Worm (Caenorhabditis elegans) whole organism, dauer: ENCODE results near the gene madf-4.

Experiments used
- unc-62 ChIP-seq: sonication (generic microtip); optimal IDR thresholded peaks from 2 replicates; lab custom pipeline; 2017; ENCODE audit warnings: missing biosample characterization, missing genetic modification reagents, missing genetic modification characterization

The madf-4 gene

DNA sequence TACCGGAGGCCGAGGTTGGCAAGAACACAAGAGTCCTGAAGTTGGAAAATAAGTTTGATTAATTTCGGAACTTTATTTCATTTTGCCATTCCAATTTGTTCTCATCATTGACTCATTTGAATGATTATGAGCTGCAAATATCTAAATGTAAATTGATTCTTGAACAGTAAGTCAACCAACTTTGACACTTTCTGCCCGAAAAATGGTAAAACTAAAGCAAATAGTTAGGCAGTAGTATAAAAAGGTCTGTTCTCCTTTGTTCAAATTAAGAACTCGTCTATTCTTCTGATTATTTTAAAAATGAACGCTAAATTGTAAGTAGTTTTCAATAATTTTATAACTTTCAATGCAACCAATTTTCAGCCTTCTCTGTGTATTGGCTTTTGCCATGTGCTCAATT is 19.3 kb downstream of the madf-4 start, which contains the start of gene fipr-12:
fipr-12 (plus strand) TSS at position 301 of the 400 bp plus-strand sequence.
- TF ChIP-seq unc-62 (GFP tag; lab: Kevin White, UChicago): no peak

DNA sequence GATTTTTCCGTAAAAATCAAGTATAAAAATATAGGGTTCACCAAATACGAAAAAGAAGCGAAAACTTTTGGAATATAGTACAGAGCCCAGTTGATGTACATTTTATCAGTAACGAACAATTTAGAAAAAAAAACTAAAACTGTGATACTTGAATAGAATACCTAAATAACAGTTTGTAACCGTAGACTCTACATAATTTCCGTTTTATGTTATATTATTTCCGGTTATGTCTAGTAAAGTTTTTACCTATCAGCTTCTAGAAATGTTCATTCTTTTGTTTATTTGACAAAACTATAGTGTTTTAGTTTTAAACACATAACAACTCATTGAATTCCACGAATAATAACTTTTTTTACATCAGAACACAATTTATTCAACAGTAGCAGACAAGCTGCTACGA is 24.9 kb downstream of the madf-4 start, which contains the start of gene srj-33:
srj-33 (minus strand) TSS at position 101 of the 400 bp plus-strand sequence.
- no peak for TF ChIP-seq unc-62 (GFP tag; lab: Kevin White, UChicago)

DNA sequence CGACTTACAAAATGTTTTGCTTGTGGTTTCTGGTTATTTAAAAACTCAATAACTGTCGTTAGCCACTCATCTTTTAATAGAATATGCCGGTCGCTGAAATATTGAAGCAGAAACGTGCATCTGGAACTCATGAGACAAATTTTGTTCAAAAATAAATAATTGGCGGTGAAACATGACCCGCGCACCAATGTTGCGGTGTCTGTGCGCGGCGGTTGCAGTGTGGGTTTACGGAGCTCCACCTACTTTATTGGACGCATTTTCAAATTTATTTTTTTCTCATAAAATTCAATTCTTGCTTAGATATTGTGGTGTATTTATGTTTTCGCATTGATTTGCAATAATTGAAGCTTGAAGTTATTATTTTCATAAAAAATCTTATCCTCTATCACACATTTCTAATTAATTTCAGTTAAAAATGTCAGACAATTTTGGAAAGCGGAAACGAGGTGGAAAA is 31.7 kb downstream of the madf-4 start, which contains the start of the genes rmh-2 and suds-3:
rmh-2 (minus strand) TSS at position 164 of the 454 bp plus-strand sequence.
suds-3 (plus strand) TSS at position 404 of the 454 bp plus-strand sequence.
- TF ChIP-seq unc-62 (GFP tag; lab: Kevin White, UChicago): no peak

DNA sequence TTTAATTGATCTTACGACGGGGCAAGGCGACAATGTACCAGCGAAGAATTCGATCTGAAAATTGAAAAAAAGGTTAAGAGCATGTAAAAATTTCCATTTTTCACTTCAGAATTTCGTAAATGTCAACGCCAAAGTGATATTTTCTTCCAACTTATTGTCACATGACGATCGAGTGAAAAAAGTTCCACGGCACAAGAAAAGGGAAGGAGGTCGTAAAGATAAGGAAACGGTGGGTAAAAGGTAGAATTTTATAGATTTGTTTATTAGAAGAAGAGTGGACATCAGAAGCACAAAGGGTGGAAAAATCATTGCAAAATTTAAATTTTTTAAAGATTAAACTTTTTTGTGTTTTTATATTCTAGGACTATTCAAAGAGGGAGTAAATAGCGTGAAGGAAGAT is 34.3 kb downstream of the madf-4 start:
- TF ChIP-seq unc-62 (GFP tag; lab: Kevin White, UChicago): no peak

DNA sequence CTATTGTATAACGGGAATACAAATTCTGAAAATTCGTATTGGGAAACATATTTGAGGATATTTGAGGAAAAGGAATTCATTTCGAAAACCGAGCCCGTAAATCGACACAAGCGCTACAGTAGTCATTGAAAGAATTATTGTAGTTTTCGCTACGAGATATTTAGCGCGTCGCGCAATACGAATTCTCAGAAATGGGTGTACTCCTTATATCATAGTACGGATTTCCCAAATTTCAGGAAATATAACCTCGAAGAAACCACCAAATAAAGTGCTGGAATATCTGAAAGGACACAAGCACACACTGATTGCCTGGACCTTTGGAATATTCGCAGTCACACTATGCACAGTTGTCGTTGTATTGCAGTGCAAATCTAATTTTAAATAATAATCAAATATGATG is 34.9 kb downstream of the madf-4 start:
- TF ChIP-seq unc-62 (GFP tag; lab: Kevin White, UChicago): no peak

DNA sequence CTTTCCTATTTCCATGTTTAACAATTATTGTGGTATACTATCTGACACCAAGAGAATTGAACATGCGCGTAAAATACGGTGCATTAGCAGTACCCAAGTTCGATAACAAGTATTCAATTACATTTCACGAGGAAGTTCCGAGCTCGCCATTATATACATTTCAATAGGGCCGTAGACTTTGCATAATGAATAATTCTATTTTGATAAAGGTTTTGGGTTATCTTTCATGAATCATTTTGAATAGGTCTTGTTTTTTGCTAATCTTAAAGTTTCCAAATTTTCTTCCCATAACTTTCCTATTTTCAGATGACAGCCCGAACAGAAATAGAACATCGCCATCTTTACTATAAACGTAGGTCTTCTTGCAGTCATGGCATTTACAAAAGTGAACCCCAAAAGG is 36.1 kb downstream of the madf-4 start, which contains the start of gene C50H2.13:
C50H2.13 (plus strand) TSS at position 301 of the 400 bp plus-strand sequence.
- TF ChIP-seq unc-62 (GFP tag; lab: Kevin White, UChicago): no peak

DNA sequence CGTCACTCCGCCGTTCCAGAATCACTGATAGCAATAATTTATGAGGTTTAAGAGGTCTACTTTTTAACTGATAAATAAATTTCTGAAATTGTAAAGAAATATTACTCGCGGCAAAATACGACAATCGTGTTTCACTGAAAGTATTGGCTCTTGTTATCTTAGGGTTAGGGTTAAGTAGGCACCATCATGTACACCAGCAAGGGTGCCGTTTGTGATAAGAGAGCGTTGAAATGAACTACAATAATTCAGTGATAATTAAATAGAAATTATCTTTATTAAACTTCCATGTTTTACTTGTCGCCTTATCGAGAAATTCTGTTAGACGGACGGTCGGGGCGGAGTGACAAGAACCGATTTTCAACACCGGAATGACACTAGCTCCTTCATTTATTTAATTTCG is 36.6 kb downstream of the madf-4 start:
- no peak for TF ChIP-seq unc-62 (GFP tag; lab: Kevin White, UChicago)

DNA sequence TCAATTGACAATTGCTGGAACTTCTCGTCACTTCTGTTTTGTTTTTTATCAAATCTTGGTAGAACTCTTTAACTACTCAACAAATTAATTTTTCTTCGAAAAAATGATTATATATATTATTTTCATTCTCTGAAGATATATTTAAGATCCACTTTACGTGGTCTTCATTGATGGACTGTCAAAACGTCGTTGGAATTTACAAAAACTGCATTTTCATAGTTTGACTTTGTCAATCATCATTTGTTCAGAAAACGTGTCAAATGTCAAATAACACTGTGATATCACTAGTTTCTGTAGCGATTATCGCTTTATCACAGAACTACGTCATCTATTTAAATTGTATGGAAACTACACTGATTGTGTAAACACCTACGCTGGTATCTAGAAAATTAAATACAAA is 37.9 kb downstream of the madf-4 start:
- no peak for TF ChIP-seq unc-62 (GFP tag; lab: Kevin White, UChicago)

DNA sequence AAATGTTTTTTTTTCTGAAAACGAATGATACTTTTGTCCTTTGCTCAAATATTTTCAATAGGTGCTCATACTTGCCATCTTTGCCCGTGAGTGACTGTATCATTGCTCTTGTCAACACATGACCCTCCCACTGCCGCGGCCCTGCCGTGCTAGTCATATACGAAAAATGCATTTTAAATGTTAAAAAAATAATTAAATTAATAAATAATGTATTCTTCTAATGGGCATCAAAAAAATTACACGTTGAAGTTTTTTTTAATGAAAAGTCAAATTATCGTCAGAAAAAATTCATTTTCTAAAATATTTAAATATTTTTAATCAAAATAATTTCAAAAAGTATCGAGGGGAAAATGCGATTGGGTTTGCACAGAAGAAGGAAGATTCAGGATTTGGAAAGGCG is 39.8 kb downstream of the madf-4 start, which contains the start of gene C50H2.7:
C50H2.7 (plus strand) TSS at position 301 of the 400 bp plus-strand sequence.
- no peak for TF ChIP-seq unc-62 (GFP tag; lab: Kevin White, UChicago)

DNA sequence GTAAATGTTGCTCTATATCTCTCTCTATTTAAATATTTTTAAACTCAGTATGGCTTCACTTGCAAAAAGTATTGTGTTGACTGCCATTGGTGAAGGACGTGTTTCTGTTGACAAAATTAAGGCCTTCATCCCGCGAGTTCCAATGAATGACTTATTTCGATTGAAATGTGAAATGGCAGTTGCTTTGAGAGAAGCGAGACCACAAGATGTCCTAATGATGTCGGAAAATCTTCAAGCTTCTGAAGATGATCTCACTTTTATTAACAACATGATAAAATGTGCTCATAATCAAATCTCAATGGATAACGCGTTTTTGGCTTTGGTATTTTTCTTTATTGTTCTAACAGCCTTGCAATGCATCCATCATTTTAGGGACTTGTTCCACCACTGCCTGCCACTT is 41.0 kb downstream of the madf-4 start, which contains the start of gene ceh-75:
ceh-75 (plus strand) TSS at position 50 of the 400 bp plus-strand sequence.
- TF ChIP-seq unc-62 (GFP tag; lab: Kevin White, UChicago): no peak

DNA sequence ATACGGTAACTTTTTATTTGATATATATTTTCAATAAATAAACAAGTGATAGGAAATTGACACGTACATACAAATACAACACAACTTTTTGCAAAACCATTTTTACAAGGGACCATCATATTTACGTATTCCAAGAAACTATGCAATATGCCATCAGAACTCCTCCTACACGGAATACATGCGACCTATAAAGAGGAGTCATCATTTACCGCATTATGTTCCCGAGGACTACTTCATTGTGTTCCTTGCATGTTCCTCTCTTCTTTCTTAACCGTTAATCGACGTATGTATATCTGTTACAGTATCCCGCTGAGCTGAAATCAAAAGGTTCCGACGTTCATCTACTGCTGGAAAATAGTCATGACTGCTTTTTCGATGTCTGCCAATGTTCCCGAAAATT is 43.9 kb downstream of the madf-4 start, which contains the start of gene C50H2.5:
C50H2.5 (plus strand) TSS at position 301 of the 400 bp plus-strand sequence.
- TF ChIP-seq unc-62 (GFP tag; lab: Kevin White, UChicago): no peak

DNA sequence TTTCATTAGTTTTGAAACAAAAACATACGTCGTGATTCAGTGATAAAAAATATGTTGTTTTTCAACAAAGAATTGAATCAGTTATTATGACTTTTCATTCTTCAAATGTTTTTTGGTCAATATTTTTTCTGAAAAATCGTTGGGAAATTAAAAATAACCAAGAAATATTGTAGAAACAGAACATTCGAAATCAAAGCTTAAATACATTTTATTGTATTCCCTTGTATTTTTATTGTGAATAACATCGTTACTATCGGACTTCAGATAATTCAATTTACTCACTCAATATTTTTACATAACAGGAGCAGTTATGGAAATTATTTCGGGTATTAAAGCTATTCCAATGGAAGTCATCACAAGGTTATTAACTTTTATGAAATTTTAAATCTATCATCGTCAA is 45.6 kb downstream of the madf-4 start, which contains the start of gene C50H2.4:
C50H2.4 (plus strand) TSS at position 301 of the 400 bp plus-strand sequence.
- TF ChIP-seq unc-62 (GFP tag; lab: Kevin White, UChicago): no peak

DNA sequence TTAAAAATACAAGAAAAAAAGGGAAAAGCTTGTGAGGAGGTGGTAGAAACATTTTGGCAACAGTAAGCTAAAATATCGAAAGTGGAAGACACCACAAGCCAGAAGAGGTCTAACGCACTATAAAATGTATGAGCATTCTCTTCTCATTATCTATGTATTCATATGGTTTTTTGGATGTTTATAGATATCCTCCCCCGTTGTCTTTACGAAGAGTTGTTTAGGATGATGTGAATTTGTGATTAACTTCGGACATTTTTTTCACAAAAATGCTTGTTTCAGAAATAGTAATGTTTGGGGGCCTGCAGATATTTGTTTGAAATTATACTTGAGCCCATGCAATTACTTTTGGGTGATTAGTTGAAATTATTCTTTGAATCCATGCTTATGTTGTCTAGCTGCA is 47.3 kb downstream of the madf-4 start, which contains the start of gene mec-9:
mec-9 (minus strand) TSS at position 101 of the 400 bp plus-strand sequence.
- no peak for TF ChIP-seq unc-62 (GFP tag; lab: Kevin White, UChicago)

DNA sequence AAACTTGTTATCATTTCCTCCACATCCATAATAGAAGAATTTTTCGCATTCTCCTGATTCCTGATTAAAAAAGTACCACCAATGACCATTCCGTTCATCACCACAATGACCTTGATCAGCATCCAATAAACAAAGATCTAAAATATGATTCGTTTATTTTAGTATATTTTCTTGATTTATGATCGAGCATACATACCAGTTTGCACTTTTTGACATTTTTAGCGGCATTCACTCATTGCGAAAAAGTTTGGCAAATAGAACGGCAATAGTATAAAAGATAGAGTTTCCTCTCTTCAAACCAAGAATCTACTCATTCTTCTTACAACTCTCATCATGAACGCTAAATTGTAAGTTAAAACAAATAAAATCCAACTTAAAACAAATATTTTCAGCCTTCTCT is 48.4 kb downstream of the madf-4 start, which contains the start of gene fipr-10:
fipr-10 (plus strand) TSS at position 301 of the 400 bp plus-strand sequence.
- no peak for TF ChIP-seq unc-62 (GFP tag; lab: Kevin White, UChicago)

DNA sequence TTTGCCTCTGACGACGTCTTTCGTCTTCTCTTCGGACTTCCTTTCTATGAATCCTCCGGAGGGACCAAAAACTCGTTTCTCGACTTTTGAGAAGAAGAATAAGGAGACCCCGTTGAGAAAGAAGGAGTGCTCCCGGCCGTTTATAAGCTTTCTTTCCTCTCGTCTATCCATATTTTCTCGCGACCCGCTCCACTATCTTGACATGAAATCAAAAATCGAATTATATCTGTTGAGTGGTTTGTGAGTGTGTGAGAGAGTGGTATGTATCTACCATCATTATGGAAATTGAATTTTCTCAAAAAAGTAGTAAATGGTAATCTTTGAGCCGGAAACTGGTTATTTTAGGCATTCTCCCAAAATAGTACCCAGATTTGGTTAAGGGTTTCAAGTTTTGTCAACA is 51.1 kb downstream of the madf-4 start:
- no peak for TF ChIP-seq unc-62 (GFP tag; lab: Kevin White, UChicago)
